Worm (Caenorhabditis elegans): ENCODE results near the gene C16A3.5.

Gene C16A3.5

DNA sequence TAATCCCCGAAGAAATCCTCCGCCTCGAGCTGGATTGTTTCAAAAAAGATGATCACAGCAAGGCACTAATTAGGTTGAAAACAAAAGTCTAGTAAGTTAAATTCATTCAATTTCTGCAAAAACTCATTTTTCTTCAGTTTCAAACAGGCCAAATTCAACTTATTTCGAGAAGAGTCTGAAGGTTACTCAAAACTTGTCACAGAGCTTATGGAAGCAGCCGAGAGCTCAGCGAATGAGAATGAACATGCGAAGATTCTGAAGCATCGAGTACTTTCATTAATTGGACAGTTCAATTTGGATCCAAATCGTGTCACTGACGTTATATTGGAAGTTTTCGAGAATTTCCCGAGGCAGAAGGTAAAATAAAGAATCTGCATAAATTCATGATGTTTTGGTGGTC lies 12.0 kb upstream of the C16A3.5 start:
- TF ChIP-seq ccch-3 (GFP tag; optimal IDR thresholded peaks at IDR 0.05) (no peak), atf-7 (tag; optimal IDR thresholded peaks at IDR 0.05) (no peak), Y79H2A.3 (GFP tag; conservative IDR thresholded peaks at IDR 0.05) (no peak), nhr-27 (tag; optimal IDR thresholded peaks at IDR 0.05) (no peak), pbrm-1 (GFP tag; IDR thresholded peaks at IDR 0.05) (no peak), cebp-2 (GFP tag; IDR thresholded peaks at IDR 0.05) (no peak), let-607 (tag; optimal IDR thresholded peaks at IDR 0.05) (no peak), ceh-79 (tag; optimal IDR thresholded peaks at IDR 0.05) (no peak), dox-1 (GFP tag; IDR thresholded peaks at IDR 0.05) (no peak), F49E8.2 (tag; optimal IDR thresholded peaks at IDR 0.05; ENCODE audit: insufficient read depth) (no peak), gei-17 (GFP tag; optimal IDR thresholded peaks at IDR 0.05) (no peak), nhr-90 (tag; optimal IDR thresholded peaks at IDR 0.05) (no peak), efl-1 (GFP tag; optimal IDR thresholded peaks at IDR 0.05) (no peak), unc-130 (GFP tag; optimal IDR thresholded peaks at IDR 0.05) (no peak), ceh-91 (GFP tag; IDR thresholded peaks at IDR 0.05) (no peak)

DNA sequence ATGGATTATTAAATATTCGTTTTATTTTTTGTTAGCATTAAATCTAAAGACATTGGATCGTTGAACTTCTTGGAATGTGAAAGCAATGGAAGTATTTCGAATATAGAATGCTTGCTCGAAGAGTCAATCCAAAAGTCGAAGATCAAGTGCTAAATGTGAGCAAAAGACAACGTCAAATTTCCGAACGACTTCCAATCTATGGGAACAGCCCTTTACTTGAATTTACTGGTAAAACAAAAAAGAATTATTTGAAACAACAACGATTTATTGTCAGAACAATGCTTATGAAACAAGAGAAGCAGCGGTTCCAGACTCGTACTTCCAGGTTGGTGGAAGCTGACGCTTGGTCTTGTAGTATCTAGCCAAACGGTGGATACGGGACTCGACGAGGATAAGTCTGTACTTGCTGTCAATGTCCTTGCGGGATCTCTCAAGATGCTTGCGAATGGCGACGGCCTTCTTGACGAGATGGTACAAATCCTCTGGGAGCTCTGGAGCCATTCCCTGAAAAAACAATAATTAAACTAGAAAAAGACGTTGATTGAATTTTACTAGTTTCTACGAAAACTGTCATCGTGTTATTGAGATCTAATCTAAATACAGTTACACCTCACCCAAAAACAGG lies 6.6 kb upstream of the C16A3.5 start:
- TF ChIP-seq aptf-2 (GFP tag; conservative IDR thresholded peaks at IDR 0.05) (no peak), sea-2 (GFP tag; IDR thresholded peaks at IDR 0.05) (no peak), ceh-91 (GFP tag; IDR thresholded peaks at IDR 0.05) (0 out of 2 replicates have a peak, but pooled peaks have one; percentile 20), attf-6 (GFP tag; IDR thresholded peaks at IDR 0.05) (peak; percentile 81), hsf-1 (GFP tag; IDR thresholded peaks at IDR 0.05) (peak; percentile 73), chd-7 (tag; optimal IDR thresholded peaks at IDR 0.05) (peak; percentile 16), B0336.3 (GFP tag; IDR thresholded peaks at IDR 0.05) (peak; percentile 98), zim-3 (tag; optimal IDR thresholded peaks at IDR 0.05) (peak; percentile 29), unc-62 (GFP tag; optimal IDR thresholded peaks at IDR 0.05) (no peak), fkh-3 (tag; optimal IDR thresholded peaks at IDR 0.05) (no peak), D2030.7 (GFP tag; IDR thresholded peaks at IDR 0.05) (peak; percentile 58), lir-1 (GFP tag; conservative IDR thresholded peaks at IDR 0.05) (no peak), F33H1.4 (GFP tag; IDR thresholded peaks at IDR 0.05) (peak; percentile 38), him-1 (tag; optimal IDR thresholded peaks at IDR 0.05) (peak; percentile 99), nhr-27 (tag; optimal IDR thresholded peaks at IDR 0.05) (no peak), lin-26 (GFP tag; IDR thresholded peaks at IDR 0.05) (peak; percentile 80), hlh-26 (GFP tag; conservative IDR thresholded peaks at IDR 0.05) (no peak), mes-4 (tag; optimal IDR thresholded peaks at IDR 0.05) (peak; percentile 14), mxl-1 (tag; optimal IDR thresholded peaks at IDR 0.05) (peak; percentile 38), lsy-27 (tag; optimal IDR thresholded peaks at IDR 0.05; ENCODE audit: borderline replicate concordance, insufficient read depth) (no peak), ceh-100 (GFP tag; IDR thresholded peaks at IDR 0.05) (peak; percentile 36; the same call in 1 of the 2 replicates), dpff-1 (tag; optimal IDR thresholded peaks at IDR 0.05) (no peak), egrh-3 (GFP tag; IDR thresholded peaks at IDR 0.05) (no peak), B0019.2 (GFP tag; conservative IDR thresholded peaks at IDR 0.05) (no peak), egl-44 (GFP tag; IDR thresholded peaks at IDR 0.05) (peak; percentile 15), ceh-27 (GFP tag; optimal IDR thresholded peaks at IDR 0.05) (no peak), mel-28 (tag; optimal IDR thresholded peaks at IDR 0.05; ENCODE audit: borderline replicate concordance) (no peak), unc-130 (GFP tag; optimal IDR thresholded peaks at IDR 0.05) (peak; percentile 82), sptf-2 (GFP tag; optimal IDR thresholded peaks at IDR 0.05) (peak; percentile 49), ZK185.1 (tag; optimal IDR thresholded peaks at IDR 0.05; ENCODE audit: poor library complexity, severe bottlenecking) (peak; percentile 53), egl-18 (GFP tag; IDR thresholded peaks at IDR 0.05) (no peak), ztf-25 (GFP tag; IDR thresholded peaks at IDR 0.05) (no peak), Y79H2A.3 (GFP tag; conservative IDR thresholded peaks at IDR 0.05) (peak; percentile 69; the same call in 1 of the 2 replicates), Y56A3A.18 (GFP tag; IDR thresholded peaks at IDR 0.05) (peak; percentile 91), F57C9.4 (tag; optimal IDR thresholded peaks at IDR 0.05) (no peak), efl-1 (GFP tag; optimal IDR thresholded peaks at IDR 0.05) (peak; percentile 28), gei-17 (GFP tag; optimal IDR thresholded peaks at IDR 0.05) (no peak)
